Fruit fly (Drosophila melanogaster): ENCODE measurements around the gene Pgcl.

dm6 chrX:441295-441694, 4.0 kb upstream of the Pgcl start:
- TF ChIP-seq br (GFP tag; optimal IDR thresholded peaks at IDR 0.05) (no peak), psq (GFP tag; optimal IDR thresholded peaks at IDR 0.05) (no peak), dmrt93B (GFP tag; optimal IDR thresholded peaks at IDR 0.05) (no peak), Jra (GFP tag; optimal IDR thresholded peaks at IDR 0.05) (no peak), dl (GFP tag; optimal IDR thresholded peaks at IDR 0.05; ENCODE audit: insufficient read depth in 1 of 2, partially characterized antibody in 2 of 2) (no peak), brk (GFP tag; optimal IDR thresholded peaks at IDR 0.05) (no peak), tai (GFP tag; optimal IDR thresholded peaks at IDR 0.05) (no peak), jim (GFP tag; optimal IDR thresholded peaks at IDR 0.05) (no peak), pan (optimal IDR thresholded peaks at IDR 0.05) (no peak), Rel (GFP tag; optimal IDR thresholded peaks at IDR 0.05) (no peak), Rel (tag; optimal IDR thresholded peaks at IDR 0.05) (no peak)

Data from whole organism, wandering third instar larva.